Fruit fly (Drosophila melanogaster) Kc167 (cell line): ENCODE measurements around the gene Spps.

Experiments
- Sin3A ChIP-seq: fragments of >200 bp; optimal IDR thresholded peaks from 2 replicates; lab custom pipeline; 2018; ENCODE audit warnings: missing external identifiers
- psq ChIP-seq: fragments of >200 bp; optimal IDR thresholded peaks from 2 replicates; lab custom pipeline; 2017; ENCODE audit warnings: missing external identifiers

dm6 chr3R:24219093-24219492, 7.6 kb downstream of the Spps start:
- TF ChIP-seq psq (no peak), Sin3A (lab: Kevin White, UChicago) (no peak)
